Fruit fly (Drosophila melanogaster) whole organism, prepupa: ENCODE data around the gene CG11893.

Source experiments
- Blimp-1 ChIP-seq: fragments of 200-800 bp; sonication (Bioruptor generic); optimal IDR thresholded peaks from 3 replicates; lab custom pipeline; 2017; ENCODE audit warnings: missing biosample characterization, missing genetic modification characterization, mild to moderate bottlenecking, moderate library complexity, missing genetic modification reagents
- CG11294 ChIP-seq: fragments of 200-800 bp; sonication (Bioruptor generic); IDR thresholded peaks from 2 replicates; pipeline ENCODE4 v1.3.6; 2022; ENCODE audit warnings: missing biosample characterization, missing genetic modification characterization
- CG11762 ChIP-seq: fragments of 200-800 bp; sonication (Bioruptor generic); optimal IDR thresholded peaks from 3 replicates; lab custom pipeline; 2016; ENCODE audit warnings: missing biosample characterization, missing genetic modification characterization; ENCODE audit not compliant: insufficient read depth
- CG16779 ChIP-seq: fragments of 200-800 bp; sonication (Bioruptor generic); optimal IDR thresholded peaks from 3 replicates; lab custom pipeline; 2017; ENCODE audit warnings: missing biosample characterization, mild to moderate bottlenecking, missing genetic modification characterization
- CG3032 ChIP-seq: fragments of 200-800 bp; optimal IDR thresholded peaks from 2 replicates; lab custom pipeline; 2019; ENCODE audit warnings: missing biosample characterization, mild to moderate bottlenecking, missing genetic modification characterization, moderate library complexity
- CG31627 ChIP-seq: fragments of 200-800 bp; sonication (Bioruptor generic); optimal IDR thresholded peaks from 3 replicates; lab custom pipeline; 2016; ENCODE audit warnings: missing biosample characterization, missing genetic modification characterization
- CG32006 ChIP-seq: fragments of 200-800 bp; sonication (Bioruptor generic); optimal IDR thresholded peaks from 3 replicates; lab custom pipeline; 2017; ENCODE audit warnings: missing biosample characterization, mild to moderate bottlenecking, missing genetic modification characterization
- CG3919 ChIP-seq: fragments of 200-800 bp; sonication (Bioruptor generic); optimal IDR thresholded peaks from 3 replicates; lab custom pipeline; 2016; ENCODE audit warnings: missing biosample characterization, missing genetic modification characterization
- CG4318 ChIP-seq: fragments of 200-800 bp; sonication (Bioruptor generic); optimal IDR thresholded peaks from 3 replicates; lab custom pipeline; 2017; ENCODE audit warnings: missing biosample characterization, mild to moderate bottlenecking, missing genetic modification characterization
- CG6163 ChIP-seq: fragments of 200-800 bp; sonication (Bioruptor generic); IDR thresholded peaks from 3 replicates; pipeline ENCODE4 v1.3.6; 2022; ENCODE audit warnings: missing biosample characterization, missing genetic modification characterization
- CG6276 ChIP-seq: fragments of 200-800 bp; sonication (Bioruptor generic); optimal IDR thresholded peaks from 2 replicates; lab custom pipeline; 2017; ENCODE audit warnings: missing biosample characterization, mild to moderate bottlenecking, missing genetic modification characterization
- CG6792 ChIP-seq: fragments of 200-800 bp; sonication (Bioruptor generic); optimal IDR thresholded peaks from 3 replicates; lab custom pipeline; 2016; ENCODE audit warnings: missing biosample characterization, missing genetic modification characterization
- CG6854 ChIP-seq: fragments of 200-800 bp; sonication (Bioruptor generic); optimal IDR thresholded peaks from 2 replicates; lab custom pipeline; 2017; ENCODE audit warnings: missing biosample characterization, mild to moderate bottlenecking, missing genetic modification characterization
- CG8119 ChIP-seq: fragments of 200-800 bp; sonication (Bioruptor generic); IDR thresholded peaks from 3 replicates; pipeline ENCODE4 v1.3.6; 2022; ENCODE audit warnings: missing biosample characterization, missing genetic modification characterization
- CG8319 ChIP-seq: fragments of 200-800 bp; sonication (Bioruptor generic); optimal IDR thresholded peaks from 3 replicates; lab custom pipeline; 2016; ENCODE audit warnings: missing biosample characterization, missing genetic modification characterization
- CG8632 ChIP-seq: fragments of 200-800 bp; sonication (Bioruptor generic); optimal IDR thresholded peaks from 3 replicates; lab custom pipeline; 2016; ENCODE audit warnings: missing biosample characterization, missing genetic modification characterization
- CG9139 ChIP-seq: fragments of 200-800 bp; sonication (Bioruptor generic); optimal IDR thresholded peaks from 3 replicates; lab custom pipeline; 2017; ENCODE audit warnings: missing biosample characterization, mild to moderate bottlenecking, missing genetic modification characterization
- Eip75B ChIP-seq: fragments of 200-800 bp; sonication (Bioruptor generic); optimal IDR thresholded peaks from 3 replicates; lab custom pipeline; 2016; ENCODE audit warnings: missing biosample characterization, missing genetic modification characterization
- Eip78C ChIP-seq: fragments of 200-800 bp; sonication (Bioruptor generic); peaks from one replicate; lab custom pipeline; 2016; ENCODE audit warnings: missing biosample characterization, missing genetic modification characterization
- Eip93F ChIP-seq: fragments of 200-800 bp; sonication (Bioruptor generic); optimal IDR thresholded peaks from 2 replicates; lab custom pipeline; 2016; ENCODE audit warnings: missing biosample characterization, mild to moderate bottlenecking, missing genetic modification characterization
- Ets21C ChIP-seq: fragments of 200-800 bp; sonication (Bioruptor generic); optimal IDR thresholded peaks from 3 replicates; lab custom pipeline; 2016; ENCODE audit warnings: missing biosample characterization, missing genetic modification characterization
- Ets96B ChIP-seq: fragments of 200-800 bp; optimal IDR thresholded peaks from 2 replicates; lab custom pipeline; 2019; ENCODE audit warnings: missing biosample characterization, mild to moderate bottlenecking, missing genetic modification characterization, moderate library complexity
- Hr4 ChIP-seq: fragments of 200-800 bp; sonication (Bioruptor generic); optimal IDR thresholded peaks from 3 replicates; lab custom pipeline; 2016; ENCODE audit warnings: missing biosample characterization, missing genetic modification characterization
- Sox102F ChIP-seq: fragments of 200-800 bp; sonication (Bioruptor generic); optimal IDR thresholded peaks from 2 replicates; lab custom pipeline; 2016; ENCODE audit warnings: missing biosample characterization, mild to moderate bottlenecking, missing genetic modification characterization
- Sox15 ChIP-seq: fragments of 200-800 bp; sonication (Bioruptor generic); optimal IDR thresholded peaks from 3 replicates; lab custom pipeline; 2016; ENCODE audit warnings: missing biosample characterization, missing genetic modification characterization
- esn ChIP-seq: fragments of 200-800 bp; sonication (Bioruptor generic); optimal IDR thresholded peaks from 2 replicates; lab custom pipeline; 2016; ENCODE audit warnings: missing biosample characterization, mild to moderate bottlenecking, missing genetic modification characterization, moderate library complexity
- fd59A ChIP-seq: fragments of 200-800 bp; sonication (Bioruptor generic); optimal IDR thresholded peaks from 2 replicates; lab custom pipeline; 2017; ENCODE audit warnings: missing biosample characterization, mild to moderate bottlenecking, missing genetic modification characterization, missing genetic modification reagents
- fd85E ChIP-seq: fragments of 200-800 bp; sonication (Bioruptor generic); optimal IDR thresholded peaks from 3 replicates; lab custom pipeline; 2016; ENCODE audit warnings: missing biosample characterization, missing genetic modification characterization
- fkh ChIP-seq: fragments of 200-800 bp; sonication (Bioruptor generic); optimal IDR thresholded peaks from 3 replicates; lab custom pipeline; 2017; ENCODE audit warnings: missing biosample characterization, mild to moderate bottlenecking, missing genetic modification characterization, moderate library complexity
- pdm3 ChIP-seq: fragments of 200-800 bp; sonication (Bioruptor generic); optimal IDR thresholded peaks from 3 replicates; lab custom pipeline; 2016; ENCODE audit warnings: missing biosample characterization, missing genetic modification characterization
- spab ChIP-seq: fragments of 200-800 bp; sonication (Bioruptor generic); optimal IDR thresholded peaks from 2 replicates; lab custom pipeline; 2017; ENCODE audit warnings: missing biosample characterization, mild to moderate bottlenecking, missing genetic modification characterization, missing genetic modification reagents
- svp ChIP-seq: fragments of 200-800 bp; sonication (Bioruptor generic); peaks from one replicate; lab custom pipeline; 2016; ENCODE audit warnings: missing biosample characterization, missing genetic modification characterization
- topi ChIP-seq: fragments of 200-800 bp; sonication (Bioruptor generic); optimal IDR thresholded peaks from 3 replicates; lab custom pipeline; 2016; ENCODE audit warnings: missing biosample characterization, missing genetic modification characterization
- vri ChIP-seq: fragments of 200-800 bp; sonication (Bioruptor generic); optimal IDR thresholded peaks from 3 replicates; lab custom pipeline; 2016; ENCODE audit warnings: missing biosample characterization, mild to moderate bottlenecking, missing genetic modification characterization

The CG11893 gene

dm6 chr3R:25283209-25283670, 6.4 kb upstream of the CG11893 start, which contains the start of gene CG31300:
TSS of gene CG31300 (plus strand) at chr3R:25283620.
- TF ChIP-seq Hr4 (no peak), pdm3 (GFP tag; lab: Kevin White, UChicago) (no peak), CG6163 (GFP tag; lab: Robert Waterston, UW) (no peak), topi (GFP tag; lab: Kevin White, UChicago) (no peak), CG11762 (GFP tag; lab: Kevin White, UChicago) (no peak), Ets96B (tag; lab: Kevin White, UChicago) (no peak), CG6792 (no peak), Sox15 (GFP tag; lab: Kevin White, UChicago) (no peak), CG11294 (GFP tag; lab: Robert Waterston, UW) (no peak), fd85E (GFP tag; lab: Kevin White, UChicago) (no peak), CG31627 (GFP tag; lab: Kevin White, UChicago) (no peak), svp (GFP tag; lab: Kevin White, UChicago) (no peak), Eip75B (GFP tag; lab: Kevin White, UChicago) (no peak), Ets21C (GFP tag; lab: Kevin White, UChicago) (no peak)

DNA sequence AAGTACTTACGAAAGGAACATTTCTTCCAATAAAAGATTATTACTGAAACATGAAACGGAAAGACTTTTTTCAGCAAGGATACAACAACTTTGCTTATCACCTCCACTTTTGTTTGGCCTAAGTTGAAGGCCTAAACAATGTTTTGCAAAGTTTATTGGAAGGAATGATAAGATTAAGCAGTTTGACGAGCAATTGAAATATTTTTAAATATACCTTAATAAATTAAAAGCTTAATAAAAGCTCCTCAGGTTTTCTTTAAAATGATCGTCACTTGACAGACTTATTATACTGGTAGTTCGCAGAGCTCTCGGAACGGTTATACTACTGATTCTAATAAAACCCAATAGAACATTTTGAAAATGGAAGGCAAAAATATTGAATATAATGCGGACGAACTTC, 4.5 kb upstream of the CG11893 start, which contains the start of gene CG31104:
TSS of gene CG31104 (plus strand) at position 301 of the 400 bp plus-strand sequence.
- TF ChIP-seq CG6792 (no peak), CG8319 (GFP tag; lab: Kevin White, UChicago) (no peak), CG8119 (no peak), Hr4 (no peak), CG8632 (GFP tag; lab: Kevin White, UChicago) (no peak), CG32006 (GFP tag; lab: Kevin White, UChicago) (no peak), Sox15 (GFP tag; lab: Kevin White, UChicago) (no peak), CG16779 (tag; lab: Kevin White, UChicago) (no peak), Blimp-1 (GFP tag; lab: Kevin White, UChicago) (no peak)

DNA sequence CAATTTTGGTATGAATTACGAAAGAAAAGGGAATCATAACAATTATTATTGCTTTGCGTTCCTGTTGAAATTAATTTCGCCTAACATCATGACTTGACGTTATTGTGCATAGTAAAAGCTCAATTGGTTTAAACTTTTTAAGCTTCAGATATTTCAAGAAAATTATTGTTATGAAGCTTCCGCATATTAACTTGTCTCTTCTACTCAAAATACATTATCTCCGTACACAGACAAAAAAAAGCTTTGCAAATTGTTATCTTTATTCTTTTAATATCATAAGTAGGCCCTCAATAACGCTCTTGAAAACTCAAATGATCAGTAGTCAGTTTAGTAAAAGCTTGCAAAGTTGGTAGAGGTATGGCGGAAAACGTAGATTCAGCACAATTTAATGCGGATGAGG, 2.6 kb upstream of the CG11893 start, which contains the start of gene CG13658:
TSS of gene CG13658 (plus strand) at position 347 of the 400 bp plus-strand sequence.
- TF ChIP-seq CG6854 (no peak), spab (GFP tag; lab: Kevin White, UChicago) (no peak), CG32006 (GFP tag; lab: Kevin White, UChicago) (no peak), CG4318 (no peak), Eip93F (no peak), Eip78C (GFP tag; lab: Kevin White, UChicago) (no peak), esn (GFP tag; lab: Kevin White, UChicago) (no peak), Eip75B (GFP tag; lab: Kevin White, UChicago) (no peak), Ets21C (GFP tag; lab: Kevin White, UChicago) (no peak), fd59A (GFP tag; lab: Kevin White, UChicago) (no peak)

- TF ChIP-seq Blimp-1 (GFP tag; lab: Kevin White, UChicago), result no peak
- peak; percentile 33 for TF ChIP-seq vri (GFP tag; lab: Kevin White, UChicago)
- TF ChIP-seq CG3032 (tag; lab: Kevin White, UChicago), result no peak
- no peak for TF ChIP-seq CG9139 (GFP tag; lab: Kevin White, UChicago)
- peak; percentile 77 for TF ChIP-seq Eip78C (GFP tag; lab: Kevin White, UChicago)
- TF ChIP-seq CG16779 (tag; lab: Kevin White, UChicago), result peak; percentile 55
- no peak for TF ChIP-seq CG4318
- peak; percentile 3 for TF ChIP-seq Sox102F (GFP tag; lab: Kevin White, UChicago)
- TF ChIP-seq CG32006 (GFP tag; lab: Kevin White, UChicago), result no peak
- no peak for TF ChIP-seq CG3919
- peak; percentile 75 for TF ChIP-seq fkh (GFP tag; lab: Kevin White, UChicago)
- TF ChIP-seq CG6276 (GFP tag; lab: Kevin White, UChicago), result peak; percentile 32
- peak; percentile 25 for TF ChIP-seq Eip93F
Measured at dm6 chr3R:25292864-25293284, 3.2 kb downstream of the CG11893 start, which contains the start of gene CG31098. TSS of gene CG31098 (minus strand) at chr3R:25292977.
